Worm (Caenorhabditis elegans): ENCODE data around the gene W02D7.6.
A peak's percentile ranks its signal among the peaks of the same experiment; 100 is the strongest.

The W02D7.6 gene

ce11 chrV:8271995-8272394, 29.3 kb downstream of the W02D7.6 start, which contains the start of gene asp-5:
Gene asp-5, plus strand, starts transcription at chrV:8272385.
- TF ChIP-seq egl-27 (tag; optimal IDR thresholded peaks at IDR 0.05) (no peak), unc-130 (GFP tag; optimal IDR thresholded peaks at IDR 0.05) (no peak), dve-1 (tag; optimal IDR thresholded peaks at IDR 0.05; ENCODE audit: insufficient read depth) (peak; percentile 59), ceh-20 (GFP tag; IDR thresholded peaks at IDR 0.05) (no peak), nhr-25 (tag; optimal IDR thresholded peaks at IDR 0.05; ENCODE audit: borderline replicate concordance, insufficient read depth) (no peak), nhr-42 (GFP tag; IDR thresholded peaks at IDR 0.05) (no peak), snpc-4 (tag; optimal IDR thresholded peaks at IDR 0.05) (no peak), mdl-1 (tag; optimal IDR thresholded peaks at IDR 0.05) (no peak), zfp-2 (tag; optimal IDR thresholded peaks at IDR 0.05) (no peak), spr-3 (GFP tag; optimal IDR thresholded peaks at IDR 0.05) (no peak), ctbp-1 (GFP tag; IDR thresholded peaks at IDR 0.05) (no peak), cey-2 (tag; optimal IDR thresholded peaks at IDR 0.05; ENCODE audit: borderline replicate concordance, insufficient read depth) (no peak), mep-1 (tag; optimal IDR thresholded peaks at IDR 0.05) (no peak), Y75B8A.6 (GFP tag; IDR thresholded peaks at IDR 0.05) (no peak), lsy-2 (tag; optimal IDR thresholded peaks at IDR 0.05) (no peak), pqm-1 (tag; optimal IDR thresholded peaks at IDR 0.05) (peak; percentile 71), nhr-28 (tag; optimal IDR thresholded peaks at IDR 0.05) (peak; percentile 57), dpl-1 (GFP tag; optimal IDR thresholded peaks at IDR 0.05) (no peak), arid-1 (GFP tag; conservative IDR thresholded peaks at IDR 0.05) (no peak), daf-16 (GFP tag; optimal IDR thresholded peaks at IDR 0.05) (no peak), daf-16 (tag; optimal IDR thresholded peaks at IDR 0.05) (peak; percentile 62), dmd-6 (GFP tag; IDR thresholded peaks at IDR 0.05) (peak; percentile 26; the same call in 1 of the 2 replicates), egl-43 (GFP tag; IDR thresholded peaks at IDR 0.05) (no peak), ceh-32 (tag; optimal IDR thresholded peaks at IDR 0.05; ENCODE audit: poor library complexity) (no peak), nhr-77 (tag; optimal IDR thresholded peaks at IDR 0.05) (peak; percentile 42), ceh-62 (tag; optimal IDR thresholded peaks at IDR 0.05) (no peak), hlh-11 (tag; optimal IDR thresholded peaks at IDR 0.05) (peak; percentile 41), gei-8 (GFP tag; optimal IDR thresholded peaks at IDR 0.05) (no peak), T26A8.4 (GFP tag; IDR thresholded peaks at IDR 0.05) (no peak), lin-13 (GFP tag; optimal IDR thresholded peaks at IDR 0.05) (no peak), ama-1 (optimal IDR thresholded peaks at IDR 0.05) (no peak), F10B5.3 (tag; optimal IDR thresholded peaks at IDR 0.05) (no peak), aha-1 (tag) (peak; percentile 69), tag-97 (GFP tag; IDR thresholded peaks at IDR 0.05) (no peak), saeg-2 (GFP tag; IDR thresholded peaks at IDR 0.05) (no peak), ZK337.2 (GFP tag; IDR thresholded peaks at IDR 0.05) (no peak)

DNA sequence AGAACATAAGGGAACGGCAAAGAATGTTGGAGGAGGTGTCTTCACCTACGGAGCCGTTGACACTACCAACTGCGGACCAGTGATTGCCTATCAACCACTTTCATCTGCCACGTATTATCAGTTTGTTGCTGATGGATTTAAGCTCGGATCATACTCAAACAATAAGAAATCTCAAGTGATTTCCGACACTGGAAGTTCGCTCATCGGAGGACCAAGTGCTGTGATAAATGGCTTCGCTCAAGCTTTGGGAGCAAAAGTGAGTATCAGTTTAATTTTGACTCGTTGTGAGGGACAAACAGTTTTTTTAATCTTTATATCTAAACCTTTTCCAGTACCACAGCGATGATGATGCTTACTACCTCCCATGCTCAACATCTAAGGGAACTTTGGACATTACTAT, 29.9 kb downstream of the W02D7.6 start:
- TF ChIP-seq mes-2 (tag; optimal IDR thresholded peaks at IDR 0.05; ENCODE audit: poor library complexity, severe bottlenecking): no peak
- peak in 1 of 2 experiments; percentile 94 for TF ChIP-seq unc-62 (GFP tag; optimal IDR thresholded peaks at IDR 0.05 in 1 of 2)
- no peak for TF ChIP-seq unc-62 (tag; optimal IDR thresholded peaks at IDR 0.05)

DNA sequence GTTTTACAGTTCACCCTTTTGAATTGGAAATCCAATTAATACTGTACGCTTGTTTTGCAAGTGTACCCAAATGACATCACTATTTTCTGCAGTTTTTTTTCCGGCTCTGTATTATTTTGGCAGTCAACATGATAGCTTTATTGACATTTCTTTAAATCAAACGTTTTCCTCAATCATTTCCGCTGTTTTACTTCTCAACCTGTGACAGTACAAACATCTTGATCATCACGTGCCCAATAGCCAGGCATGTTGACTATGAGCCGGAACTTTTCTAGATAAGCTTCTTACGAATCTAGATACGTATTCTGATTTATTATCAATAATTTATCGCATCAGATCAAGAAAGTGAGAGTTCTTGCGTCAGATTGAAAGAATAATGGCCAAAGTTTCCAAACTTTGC, 31.4 kb downstream of the W02D7.6 start:
- no peak for TF ChIP-seq nhr-25 (tag; optimal IDR thresholded peaks at IDR 0.05; ENCODE audit: borderline replicate concordance, insufficient read depth)
- TF ChIP-seq F49E8.2 (tag; optimal IDR thresholded peaks at IDR 0.05; ENCODE audit: borderline replicate concordance): no peak
- TF ChIP-seq F37D6.2 (tag; optimal IDR thresholded peaks at IDR 0.05): no peak
- no peak for TF ChIP-seq cey-2 (tag; optimal IDR thresholded peaks at IDR 0.05; ENCODE audit: borderline replicate concordance, insufficient read depth)
- no peak for TF ChIP-seq F10B5.3 (tag; optimal IDR thresholded peaks at IDR 0.05)
- no peak for TF ChIP-seq ceh-82 (tag; optimal IDR thresholded peaks at IDR 0.05)
- TF ChIP-seq mdl-1 (tag; optimal IDR thresholded peaks at IDR 0.05): no peak
- no peak for TF ChIP-seq lin-29 (GFP tag; IDR thresholded peaks at IDR 0.05)
- peak; percentile 50; the same call in 1 of the 2 replicates for TF ChIP-seq php-3 (GFP tag; IDR thresholded peaks at IDR 0.05)
- peak; percentile 35; the same call in 1 of the 2 replicates for TF ChIP-seq tra-1 (GFP tag; IDR thresholded peaks at IDR 0.05)
- TF ChIP-seq dmd-9 (GFP tag; IDR thresholded peaks at IDR 0.05): no peak
- no peak for TF ChIP-seq dmd-8 (GFP tag; IDR thresholded peaks at IDR 0.05)
- peak; percentile 29; the same call in 1 of the 2 replicates for TF ChIP-seq pha-4 (GFP tag; IDR thresholded peaks at IDR 0.05)
- TF ChIP-seq pha-4 (tag; optimal IDR thresholded peaks at IDR 0.05): no peak
- peak in 1 of 2 experiments; percentile 53 for TF ChIP-seq daf-16 (GFP tag; optimal IDR thresholded peaks at IDR 0.05)
- peak; percentile 82 for TF ChIP-seq daf-16 (tag; optimal IDR thresholded peaks at IDR 0.05)
- no peak for TF ChIP-seq Y5F2A.4 (GFP tag; optimal IDR thresholded peaks at IDR 0.05)
